Worm (Caenorhabditis elegans) whole organism, mixed stage, embryonic: ENCODE measurements around the gene F54F2.6.

ENCODE experiments used
- bed-3 ChIP-seq: fragments of 200-800 bp; sonication (Bioruptor generic); optimal IDR thresholded peaks from 3 replicates; lab custom pipeline; 2018; ENCODE audit warnings: mild to moderate bottlenecking, missing genetic modification characterization, moderate library complexity, missing compliant biosample characterization
- blmp-1 ChIP-seq: fragments of 150-350 bp; optimal IDR thresholded peaks from 2 replicates; lab custom pipeline; 2014; ENCODE audit warnings: missing biosample characterization, missing genetic modification characterization
- ceh-39 ChIP-seq: fragments of 150-350 bp; optimal IDR thresholded peaks from 2 replicates; lab custom pipeline; 2014; ENCODE audit warnings: missing biosample characterization, missing genetic modification characterization
- ceh-43 ChIP-seq: fragments of 200-800 bp; sonication (Bioruptor generic); optimal IDR thresholded peaks from 2 replicates; lab custom pipeline; 2018; ENCODE audit warnings: mild to moderate bottlenecking, missing genetic modification characterization, moderate library complexity, missing compliant biosample characterization
- ceh-83 ChIP-seq: fragments of 200-800 bp; sonication (Bioruptor generic); optimal IDR thresholded peaks from 2 replicates; lab custom pipeline; 2018; ENCODE audit warnings: mild to moderate bottlenecking, missing genetic modification characterization, missing compliant biosample characterization
- ces-1 ChIP-seq: fragments of 150-350 bp; optimal IDR thresholded peaks from 2 replicates; lab custom pipeline; 2014; ENCODE audit warnings: missing biosample characterization, missing genetic modification reagents, missing genetic modification characterization
- drap-1 ChIP-seq: fragments of 200-800 bp; sonication (Bioruptor generic); optimal IDR thresholded peaks from 3 replicates; lab custom pipeline; 2018; ENCODE audit warnings: mild to moderate bottlenecking, missing genetic modification characterization, missing compliant biosample characterization
- elt-1 ChIP-seq: sonication (generic microtip); optimal IDR thresholded peaks from 2 replicates; lab custom pipeline; 2017; ENCODE audit warnings: missing genetic modification characterization, mild to moderate bottlenecking, missing compliant biosample characterization, antibody characterized with exemption, moderate library complexity, borderline replicate concordance; ENCODE audit not compliant: insufficient read depth
- elt-3 ChIP-seq: fragments of 150-350 bp; optimal IDR thresholded peaks from 2 replicates; lab custom pipeline; 2014; ENCODE audit warnings: missing biosample characterization, missing genetic modification characterization
- flh-1 ChIP-seq: fragments of 200-800 bp; sonication (Bioruptor generic); optimal IDR thresholded peaks from 2 replicates; lab custom pipeline; 2018; ENCODE audit warnings: mild to moderate bottlenecking, missing genetic modification characterization, moderate library complexity, missing compliant biosample characterization
- ham-2 ChIP-seq: fragments of 200-800 bp; sonication (Bioruptor generic); optimal IDR thresholded peaks from 2 replicates; lab custom pipeline; 2018; ENCODE audit warnings: mild to moderate bottlenecking, missing genetic modification characterization, missing compliant biosample characterization
- hlh-1 ChIP-seq: fragments of 150-350 bp; optimal IDR thresholded peaks from 2 replicates; lab custom pipeline; 2014; ENCODE audit warnings: missing biosample characterization, missing genetic modification reagents, missing genetic modification characterization
- lin-13 ChIP-seq: fragments of 150-350 bp; optimal IDR thresholded peaks from 2 replicates; lab custom pipeline; 2014; ENCODE audit warnings: missing biosample characterization, missing genetic modification characterization
- lin-32 ChIP-seq: fragments of 200-800 bp; sonication (Bioruptor generic); optimal IDR thresholded peaks from 2 replicates; lab custom pipeline; 2018; ENCODE audit warnings: mild to moderate bottlenecking, missing genetic modification characterization, missing compliant biosample characterization
- lsy-2 ChIP-seq: fragments of 150-350 bp; optimal IDR thresholded peaks from 2 replicates; lab custom pipeline; 2014; ENCODE audit warnings: missing biosample characterization, missing genetic modification characterization
- mab-5 ChIP-seq: fragments of 150-350 bp; optimal IDR thresholded peaks from 2 replicates; lab custom pipeline; 2014; ENCODE audit warnings: missing biosample characterization, missing genetic modification characterization
- mep-1 ChIP-seq: fragments of 150-350 bp; optimal IDR thresholded peaks from 2 replicates; lab custom pipeline; 2017; ENCODE audit warnings: missing biosample characterization, missing genetic modification reagents, missing genetic modification characterization, inconsistent platforms
- mls-2 ChIP-seq: sonication (generic microtip); optimal IDR thresholded peaks from 2 replicates; lab custom pipeline; 2016; ENCODE audit warnings: mild to moderate bottlenecking, missing genetic modification characterization, moderate library complexity, missing compliant biosample characterization
- nhr-12 ChIP-seq: fragments of 150-350 bp; optimal IDR thresholded peaks from 2 replicates; lab custom pipeline; 2014; ENCODE audit warnings: missing biosample characterization, missing genetic modification characterization
- nhr-2 ChIP-seq: fragments of 150-350 bp; optimal IDR thresholded peaks from 2 replicates; lab custom pipeline; 2014; ENCODE audit warnings: missing biosample characterization, missing genetic modification characterization
- nhr-237 ChIP-seq: fragments of 150-350 bp; optimal IDR thresholded peaks from 2 replicates; lab custom pipeline; 2014; ENCODE audit warnings: missing biosample characterization, missing genetic modification characterization
- nhr-28 ChIP-seq: fragments of 150-350 bp; optimal IDR thresholded peaks from 2 replicates; lab custom pipeline; 2014; ENCODE audit warnings: missing biosample characterization, missing genetic modification characterization
- pha-4 ChIP-seq: fragments of 150-350 bp; optimal IDR thresholded peaks from 2 replicates; lab custom pipeline; 2018; ENCODE audit warnings: missing biosample characterization, missing genetic modification reagents, missing genetic modification characterization
- snpc-4 ChIP-seq: fragments of 150-350 bp; optimal IDR thresholded peaks from 2 replicates; lab custom pipeline; 2014; ENCODE audit warnings: missing biosample characterization, missing genetic modification characterization
- sptf-1 ChIP-seq: sonication (generic microtip); optimal IDR thresholded peaks from 2 replicates; lab custom pipeline; 2017; ENCODE audit warnings: mild to moderate bottlenecking, missing genetic modification characterization, moderate library complexity, missing compliant biosample characterization
- tbx-8 ChIP-seq: fragments of 200-800 bp; sonication (Bioruptor generic); optimal IDR thresholded peaks from 2 replicates; lab custom pipeline; 2018; ENCODE audit warnings: mild to moderate bottlenecking, missing genetic modification characterization, moderate library complexity, missing compliant biosample characterization
- unc-120 ChIP-seq: sonication (generic microtip); optimal IDR thresholded peaks from 2 replicates; lab custom pipeline; 2017; ENCODE audit warnings: missing genetic modification characterization, missing compliant biosample characterization; ENCODE audit not compliant: poor library complexity, severe bottlenecking
- unc-39 ChIP-seq: fragments of 150-350 bp; optimal IDR thresholded peaks from 2 replicates; lab custom pipeline; 2014; ENCODE audit warnings: missing biosample characterization, missing genetic modification characterization
- unc-62 ChIP-seq: fragments of 150-350 bp; optimal IDR thresholded peaks from 2 replicates; lab custom pipeline; 2014; ENCODE audit warnings: missing biosample characterization, missing genetic modification reagents, missing genetic modification characterization
- ztf-11 ChIP-seq: fragments of 150-350 bp; optimal IDR thresholded peaks from 2 replicates; lab custom pipeline; 2014; ENCODE audit warnings: missing biosample characterization, missing genetic modification characterization

F54F2.6 gene

DNA sequence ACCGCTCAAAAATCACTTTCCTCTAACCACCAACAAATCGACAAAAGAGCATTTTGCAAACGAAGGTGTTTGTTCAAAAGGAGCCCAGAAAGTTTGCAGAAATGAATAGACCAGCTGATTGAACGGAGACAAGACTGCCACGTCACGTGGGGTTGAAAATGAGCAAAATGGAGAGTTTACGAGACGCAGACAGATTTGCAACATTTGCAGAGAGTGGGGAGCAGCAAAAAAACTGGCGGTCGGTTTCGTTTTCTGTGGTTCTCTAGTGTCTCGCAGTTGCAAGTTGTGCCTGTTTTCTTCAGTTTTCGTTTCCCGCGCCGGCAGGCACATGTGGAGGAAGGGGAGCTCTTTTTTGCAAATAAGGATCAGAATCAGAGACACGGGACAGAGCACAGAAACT is 15.1 kb downstream of the F54F2.6 start:
- TF ChIP-seq nhr-12 (tag; lab: Kevin White, UChicago) (no peak), ztf-11 (tag; lab: Kevin White, UChicago) (no peak)

- TF ChIP-seq elt-3 (tag; lab: Kevin White, UChicago), result no peak
- TF ChIP-seq drap-1 (GFP tag; lab: Kevin White, UChicago), result no peak
- no peak for TF ChIP-seq nhr-2 (tag; lab: Kevin White, UChicago)
- TF ChIP-seq ceh-39, result no peak
- TF ChIP-seq ztf-11 (tag; lab: Kevin White, UChicago), result no peak
- TF ChIP-seq mls-2 (tag; lab: Kevin White, UChicago), result no peak
- no peak for TF ChIP-seq ceh-83 (GFP tag; lab: Kevin White, UChicago)
- TF ChIP-seq unc-39 (tag; lab: Kevin White, UChicago), result no peak
- no peak for TF ChIP-seq blmp-1 (tag; lab: Kevin White, UChicago)
- TF ChIP-seq flh-1 (GFP tag; lab: Kevin White, UChicago), result no peak
- TF ChIP-seq ceh-43 (GFP tag; lab: Kevin White, UChicago), result no peak
Measured at ce11 chrIII:8784500-8784899, 16.0 kb downstream of the F54F2.6 start.

ce11 chrIII:8782744-8783143 is 17.8 kb downstream of the F54F2.6 start:
- TF ChIP-seq ztf-11 (tag; lab: Kevin White, UChicago) (no peak), nhr-2 (tag; lab: Kevin White, UChicago) (no peak), unc-39 (tag; lab: Kevin White, UChicago) (no peak), lsy-2 (tag; lab: Kevin White, UChicago) (no peak), lin-13 (no peak), pha-4 (tag; lab: Kevin White, UChicago) (no peak), unc-120 (tag; lab: Kevin White, UChicago) (no peak), sptf-1 (tag; lab: Kevin White, UChicago) (no peak), hlh-1 (tag; lab: Kevin White, UChicago) (no peak), unc-62 (no peak), ceh-43 (GFP tag; lab: Kevin White, UChicago) (no peak), snpc-4 (tag; lab: Kevin White, UChicago) (no peak), lin-32 (GFP tag; lab: Kevin White, UChicago) (no peak), drap-1 (GFP tag; lab: Kevin White, UChicago) (no peak), elt-1 (tag; lab: Kevin White, UChicago) (no peak)
- TF ChIP-seq, all 35 proteins: peak for 0

DNA sequence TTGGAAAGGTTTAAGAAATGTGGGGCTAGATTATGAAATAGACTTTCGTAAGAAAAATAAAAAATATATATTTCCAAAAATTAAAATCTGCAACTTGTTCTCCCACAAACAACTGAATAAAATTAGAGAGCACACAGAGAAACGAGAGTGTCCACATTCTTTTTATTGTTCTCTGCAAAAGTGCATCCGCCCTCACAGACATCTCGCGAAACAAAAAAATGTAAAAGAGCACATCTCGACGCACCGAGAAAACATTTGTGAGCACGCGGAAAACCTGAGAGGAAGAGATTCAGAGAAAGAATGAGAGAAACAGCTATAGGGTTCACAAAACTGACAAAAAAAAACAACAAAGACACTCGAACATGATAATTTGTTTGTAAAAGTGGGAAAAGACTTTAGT is 18.4 kb downstream of the F54F2.6 start:
- TF ChIP-seq hlh-1 (tag; lab: Kevin White, UChicago) (peak; percentile 19), tbx-8 (GFP tag; lab: Kevin White, UChicago) (no peak), mep-1 (tag; lab: Kevin White, UChicago) (no peak)

DNA sequence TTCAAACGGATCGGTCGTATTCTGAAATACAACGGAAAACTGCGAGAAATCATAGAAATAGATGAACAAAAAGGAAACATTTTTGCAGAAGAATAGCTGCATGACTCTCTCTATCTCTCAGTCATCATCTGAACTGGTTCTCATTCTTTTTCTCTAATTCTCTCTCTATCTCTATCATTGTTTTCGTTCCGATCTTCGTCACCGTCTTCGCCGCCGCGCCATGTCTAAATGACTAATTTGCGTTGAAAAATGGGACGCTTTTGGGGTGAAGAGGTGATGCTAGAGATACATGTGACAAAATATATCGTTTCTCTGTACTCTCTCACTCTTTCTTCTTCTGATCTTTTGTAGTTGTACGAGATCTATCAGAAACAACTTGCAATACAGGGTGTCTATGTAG is 20.0 kb downstream of the F54F2.6 start:
- TF ChIP-seq unc-62 (no peak), mab-5 (tag; lab: Kevin White, UChicago) (no peak), unc-39 (tag; lab: Kevin White, UChicago) (no peak), ces-1 (GFP tag; lab: Kevin White, UChicago) (no peak), elt-1 (tag; lab: Kevin White, UChicago) (no peak), nhr-28 (tag; lab: Kevin White, UChicago) (no peak), lin-32 (GFP tag; lab: Kevin White, UChicago) (no peak), sptf-1 (tag; lab: Kevin White, UChicago) (no peak), drap-1 (GFP tag; lab: Kevin White, UChicago) (no peak), unc-120 (tag; lab: Kevin White, UChicago) (no peak), nhr-12 (tag; lab: Kevin White, UChicago) (no peak), flh-1 (GFP tag; lab: Kevin White, UChicago) (no peak), ham-2 (GFP tag; lab: Kevin White, UChicago) (no peak), hlh-1 (tag; lab: Kevin White, UChicago) (no peak), snpc-4 (tag; lab: Kevin White, UChicago) (no peak)

DNA sequence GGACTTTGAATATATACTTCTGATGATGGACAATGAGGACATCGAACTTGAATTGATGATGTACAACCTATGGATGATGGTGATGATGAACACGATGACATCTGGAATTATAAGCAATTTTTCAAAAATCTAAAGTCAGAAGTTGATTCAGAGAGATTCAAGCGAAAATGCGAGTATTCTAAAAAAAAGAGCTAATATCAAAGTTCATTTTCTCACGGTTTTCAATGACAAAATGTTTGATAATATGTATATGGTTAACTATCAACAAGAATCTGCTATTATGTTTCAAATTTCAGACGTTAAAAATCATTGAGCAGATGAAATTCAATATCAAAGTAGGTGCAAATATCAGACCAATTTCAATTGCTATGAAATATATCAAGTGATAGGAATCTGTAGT is 20.6 kb downstream of the F54F2.6 start, which contains the start of gene K02D10.4:
TSS of gene K02D10.4 (minus strand) at position 101 of the 400 bp plus-strand sequence.
- TF ChIP-seq nhr-237, result no peak
- TF ChIP-seq ztf-11 (tag; lab: Kevin White, UChicago), result no peak
- no peak for TF ChIP-seq mls-2 (tag; lab: Kevin White, UChicago)
- TF ChIP-seq ham-2 (GFP tag; lab: Kevin White, UChicago), result no peak
- no peak for TF ChIP-seq nhr-28 (tag; lab: Kevin White, UChicago)
- TF ChIP-seq tbx-8 (GFP tag; lab: Kevin White, UChicago), result no peak
- TF ChIP-seq unc-120 (tag; lab: Kevin White, UChicago), result no peak
- TF ChIP-seq mep-1 (tag; lab: Kevin White, UChicago), result no peak
- TF ChIP-seq nhr-12 (tag; lab: Kevin White, UChicago), result no peak
- no peak for TF ChIP-seq ceh-39
- TF ChIP-seq bed-3, result no peak
- TF ChIP-seq elt-3 (tag; lab: Kevin White, UChicago), result no peak
